Fruit fly (Drosophila melanogaster): Measurements from ENCODE around the gene Msr-110.

Gene Msr-110

DNA sequence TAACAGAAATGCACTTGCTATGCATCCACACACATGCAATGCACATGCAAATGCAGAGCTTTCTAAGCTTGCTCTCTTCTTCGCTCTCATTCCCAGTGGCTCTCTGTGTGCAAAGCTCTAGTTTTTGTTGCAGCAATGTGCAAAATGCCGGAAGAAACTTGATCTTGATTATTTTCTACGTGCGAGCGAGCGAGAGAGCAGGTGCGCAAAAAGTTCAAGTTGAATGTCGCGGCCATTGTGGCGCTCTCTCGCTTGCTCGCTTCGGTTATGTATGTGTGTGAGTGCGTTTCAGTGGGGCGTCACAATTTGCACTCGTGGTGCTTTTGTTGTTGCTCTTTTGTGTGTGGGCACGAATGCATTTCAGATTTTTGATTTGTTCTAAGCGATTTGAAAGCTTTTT lies 33.4 kb upstream of the Msr-110 start (continued):
- TF ChIP-seq fd102C (GFP tag; optimal IDR thresholded peaks at IDR 0.05) (no peak), NC2α (GFP tag; optimal IDR thresholded peaks at IDR 0.05) (no peak), E2f2 (GFP tag; IDR thresholded peaks at IDR 0.05) (no peak), vvl (GFP tag; IDR thresholded peaks at IDR 0.05) (peak; percentile 15; the same call in 1 of the 2 replicates), Dad (GFP tag; optimal IDR thresholded peaks at IDR 0.05) (no peak), yki (optimal IDR thresholded peaks at IDR 0.05) (no peak), CG1233 (GFP tag; optimal IDR thresholded peaks at IDR 0.05) (no peak), rib (GFP tag; IDR thresholded peaks at IDR 0.05) (peak; percentile 36; the same call in 1 of the 2 replicates), odd (GFP tag; optimal IDR thresholded peaks at IDR 0.05) (no peak), Dll (GFP tag; IDR thresholded peaks at IDR 0.05; ENCODE audit: partially characterized antibody) (no peak), Dek (tag; optimal IDR thresholded peaks at IDR 0.05) (no peak), Vsx1 (GFP tag; optimal IDR thresholded peaks at IDR 0.05) (no peak), CG17359 (tag; optimal IDR thresholded peaks at IDR 0.05) (no peak), Bteb2 (GFP tag; optimal IDR thresholded peaks at IDR 0.05) (no peak), zf30C (GFP tag; optimal IDR thresholded peaks at IDR 0.05) (no peak), Deaf1 (tag; optimal IDR thresholded peaks at IDR 0.05) (peak; percentile 33), Jarid2 (GFP tag; optimal IDR thresholded peaks at IDR 0.05) (no peak), sima (GFP tag; optimal IDR thresholded peaks at IDR 0.05) (no peak), CG17829 (tag; optimal IDR thresholded peaks at IDR 0.05) (no peak), hbn (GFP tag; IDR thresholded peaks at IDR 0.05; ENCODE audit: partially characterized antibody) (no peak), trh (GFP tag; optimal IDR thresholded peaks at IDR 0.05) (no peak), ara (GFP tag; IDR thresholded peaks at IDR 0.05) (no peak), aop (GFP tag; IDR thresholded peaks at IDR 0.05) (peak; percentile 66; the same call in 1 of the 2 replicates), CG3838 (GFP tag; optimal IDR thresholded peaks at IDR 0.05) (no peak), CG34224 (GFP tag; IDR thresholded peaks at IDR 0.05; ENCODE audit: partially characterized antibody) (no peak), Blimp-1 (GFP tag; optimal IDR thresholded peaks at IDR 0.05) (peak; percentile 16), CG4282 (GFP tag; optimal IDR thresholded peaks at IDR 0.05) (no peak), CG6689 (GFP tag; IDR thresholded peaks at IDR 0.05) (no peak), Adf1 (GFP tag; IDR thresholded peaks at IDR 0.05) (no peak), org-1 (GFP tag; optimal IDR thresholded peaks at IDR 0.05) (no peak), sd (tag; optimal IDR thresholded peaks at IDR 0.05) (peak; percentile 49), ftz-f1 (GFP tag; optimal IDR thresholded peaks at IDR 0.05) (peak; percentile 8), Atf-2 (GFP tag; optimal IDR thresholded peaks at IDR 0.05) (no peak), Trl (optimal IDR thresholded peaks at IDR 0.05) (peak; percentile 5 to 49), Trl (GFP tag; optimal IDR thresholded peaks at IDR 0.05) (no peak), pan (optimal IDR thresholded peaks at IDR 0.05) (no peak), pan (GFP tag; optimal IDR thresholded peaks at IDR 0.05 in 1 of 2, IDR thresholded peaks at IDR 0.05 in 1 of 2) (no peak), Dbx (GFP tag; IDR thresholded peaks at IDR 0.05) (no peak), Dfd (GFP tag; optimal IDR thresholded peaks at IDR 0.05) (no peak), CG43689 (GFP tag; IDR thresholded peaks at IDR 0.05) (no peak), lmd (GFP tag; IDR thresholded peaks at IDR 0.05) (no peak), Ets65A (GFP tag) (no peak), tap (tag; optimal IDR thresholded peaks at IDR 0.05) (no peak), slp2 (GFP tag; optimal IDR thresholded peaks at IDR 0.05) (no peak), pho (GFP tag; optimal IDR thresholded peaks at IDR 0.05) (no peak), CG10366 (GFP tag; IDR thresholded peaks at IDR 0.05) (no peak), insv (GFP tag; optimal IDR thresholded peaks at IDR 0.05) (no peak)
